Fruit fly (Drosophila melanogaster) Kc167 (cell line): ENCODE measurements around the gene BBS1.

Experiments
- h ChIP-seq: fragments of >200 bp; optimal IDR thresholded peaks from 3 replicates; lab custom pipeline; 2018; ENCODE audit warnings: missing external identifiers
- psq ChIP-seq: fragments of >200 bp; optimal IDR thresholded peaks from 2 replicates; lab custom pipeline; 2017; ENCODE audit warnings: missing external identifiers
- ttk ChIP-seq: sonication (Bioruptor generic); optimal IDR thresholded peaks from 2 replicates; lab custom pipeline; 2017; ENCODE audit warnings: missing external identifiers

- TF ChIP-seq ttk (lab: Kevin White, UChicago) (no peak), psq (lab: Kevin White, UChicago) (no peak), h (lab: Kevin White, UChicago) (no peak)
Measured at dm6 chr3L:7134818-7135217, 9.1 kb downstream of the BBS1 start.
